Fruit fly (Drosophila melanogaster): ENCODE data around the gene CG14427.

DNA sequence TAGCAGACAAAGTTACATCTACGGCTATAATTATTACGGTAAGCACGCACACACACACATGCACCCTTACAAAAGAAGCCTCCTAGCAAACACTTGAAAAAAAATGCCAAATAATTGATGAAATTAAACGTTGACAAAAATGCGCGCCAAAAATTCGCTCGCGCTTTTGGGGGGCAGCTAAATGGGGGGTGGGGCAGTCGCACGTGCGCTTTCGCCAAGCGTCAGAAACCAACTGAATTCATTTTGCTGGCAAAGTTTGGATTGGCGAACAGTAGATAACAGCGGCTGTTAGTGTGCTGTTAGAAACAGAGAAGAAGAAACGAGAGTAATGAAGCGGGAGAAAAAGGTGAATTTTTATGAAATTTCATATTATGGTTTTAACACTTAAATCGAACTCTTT lies 25.4 kb downstream of the CG14427 start, which contains the start of gene CG12541:
- TF ChIP-seq CG8478 (optimal IDR thresholded peaks at IDR 0.05), result no peak
- TF ChIP-seq CTCF (optimal IDR thresholded peaks at IDR 0.05), result no peak
